Fruit fly (Drosophila melanogaster) whole organism, embryonic: ENCODE data around the gene trv.

Experiments
- Bgb ChIP-seq: fragments of 200-800 bp; sonication (Bioruptor generic); IDR thresholded peaks from 2 replicates; pipeline ENCODE4 v1.3.6; 2022; ENCODE audit warnings: missing biosample characterization, missing genetic modification characterization; ENCODE audit not compliant: partially characterized antibody
- CG10147 ChIP-seq: fragments of 200-800 bp; sonication (Bioruptor generic); optimal IDR thresholded peaks from 2 replicates; lab custom pipeline; 2019; ENCODE audit warnings: missing biosample characterization, mild to moderate bottlenecking, missing genetic modification characterization, moderate library complexity
- CG10321 ChIP-seq: fragments of 200-800 bp; sonication (Bioruptor generic); IDR thresholded peaks from 2 replicates; pipeline ENCODE4 v1.3.6; 2022; ENCODE audit warnings: missing biosample characterization, missing genetic modification characterization
- CG10543 ChIP-seq: fragments of 200-800 bp; sonication (Bioruptor generic); optimal IDR thresholded peaks from 3 replicates; lab custom pipeline; 2017; ENCODE audit warnings: missing biosample characterization, mild to moderate bottlenecking, missing genetic modification characterization, moderate library complexity
- CG10959 ChIP-seq: fragments of 200-800 bp; sonication (Bioruptor generic); IDR thresholded peaks from 2 replicates; pipeline ENCODE4 v1.3.6; 2022; ENCODE audit warnings: missing biosample characterization, missing genetic modification characterization
- CG11560 ChIP-seq: fragments of 200-800 bp; sonication (Bioruptor generic); IDR thresholded peaks from 3 replicates; pipeline ENCODE4 v1.3.6; 2022; ENCODE audit warnings: missing biosample characterization, missing genetic modification characterization
- CG11695 ChIP-seq: fragments of 200-800 bp; sonication (Bioruptor generic); IDR thresholded peaks from 3 replicates; pipeline ENCODE4 v1.3.6; 2022; ENCODE audit warnings: missing biosample characterization, missing genetic modification characterization
- CG12659 ChIP-seq: fragments of 200-800 bp; sonication (Bioruptor generic); optimal IDR thresholded peaks from 3 replicates; lab custom pipeline; 2017; ENCODE audit warnings: mild to moderate bottlenecking, missing biosample characterization, missing genetic modification reagents, missing genetic modification characterization
- CG13775 ChIP-seq: fragments of 200-800 bp; sonication (Bioruptor generic); optimal IDR thresholded peaks from 3 replicates; lab custom pipeline; 2017; ENCODE audit warnings: missing biosample characterization, mild to moderate bottlenecking, missing genetic modification characterization
- CG16815 ChIP-seq: fragments of 200-800 bp; sonication (Bioruptor generic); optimal IDR thresholded peaks from 3 replicates; lab custom pipeline; 2017; ENCODE audit warnings: missing biosample characterization, mild to moderate bottlenecking, missing genetic modification characterization
- CG18764 ChIP-seq: fragments of 200-800 bp; sonication (Bioruptor generic); optimal IDR thresholded peaks from 3 replicates; lab custom pipeline; 2016; ENCODE audit warnings: missing biosample characterization, missing genetic modification characterization
- CG32767 ChIP-seq: fragments of 200-800 bp; sonication (Bioruptor generic); IDR thresholded peaks from 2 replicates; pipeline ENCODE4 v1.3.6; 2022; ENCODE audit warnings: missing biosample characterization, missing genetic modification characterization
- CG4707 ChIP-seq: fragments of 200-800 bp; sonication (Bioruptor generic); optimal IDR thresholded peaks from 2 replicates; lab custom pipeline; 2018; ENCODE audit warnings: missing biosample characterization, mild to moderate bottlenecking, missing genetic modification characterization, moderate library complexity
- CG6689 ChIP-seq: fragments of 200-800 bp; sonication (Bioruptor generic); IDR thresholded peaks from 2 replicates; pipeline ENCODE4 v1.3.6; 2022; ENCODE audit warnings: missing biosample characterization, missing genetic modification characterization
- CG6813 ChIP-seq: fragments of 200-800 bp; sonication (Bioruptor generic); optimal IDR thresholded peaks from 2 replicates; lab custom pipeline; 2017; ENCODE audit warnings: missing biosample characterization, missing genetic modification characterization, mild to moderate bottlenecking, moderate library complexity, missing genetic modification reagents
- CG7271 ChIP-seq: fragments of 200-800 bp; sonication (Bioruptor generic); optimal IDR thresholded peaks from 2 replicates; lab custom pipeline; 2018; ENCODE audit warnings: missing biosample characterization, mild to moderate bottlenecking, missing genetic modification characterization, moderate library complexity
- CG7745 ChIP-seq: fragments of 200-800 bp; sonication (Bioruptor generic); optimal IDR thresholded peaks from 2 replicates; lab custom pipeline; 2018; ENCODE audit warnings: missing biosample characterization, mild to moderate bottlenecking, missing genetic modification characterization, moderate library complexity
- CG8944 ChIP-seq: fragments of 200-800 bp; sonication (Bioruptor generic); optimal IDR thresholded peaks from 3 replicates; lab custom pipeline; 2016; ENCODE audit warnings: missing biosample characterization, missing genetic modification characterization
- CG9817 ChIP-seq: fragments of 200-800 bp; sonication (Bioruptor generic); optimal IDR thresholded peaks from 2 replicates; lab custom pipeline; 2018; ENCODE audit warnings: missing biosample characterization, mild to moderate bottlenecking, missing genetic modification characterization, moderate library complexity
- CHES-1-like ChIP-seq: fragments of 200-800 bp; sonication (Bioruptor generic); optimal IDR thresholded peaks from 2 replicates; lab custom pipeline; 2016; ENCODE audit warnings: missing biosample characterization, missing genetic modification characterization
- Dref ChIP-seq: fragments of 200-800 bp; sonication (Bioruptor generic); IDR thresholded peaks from 2 replicates; pipeline ENCODE4 v1.3.6; 2022; ENCODE audit warnings: missing biosample characterization, missing genetic modification characterization
- HHEX ChIP-seq: fragments of 200-800 bp; sonication (Bioruptor generic); optimal IDR thresholded peaks from 3 replicates; lab custom pipeline; 2017; ENCODE audit warnings: missing biosample characterization, mild to moderate bottlenecking, missing genetic modification characterization, missing genetic modification reagents
- HLH3B ChIP-seq: fragments of 200-800 bp; sonication (Bioruptor generic); IDR thresholded peaks from 2 replicates; pipeline ENCODE4 v1.3.6; 2022; ENCODE audit warnings: missing biosample characterization, missing genetic modification characterization
- Hr39 ChIP-seq: fragments of >200 bp; optimal IDR thresholded peaks from 2 replicates; lab custom pipeline; 2017
- Hsf ChIP-seq: fragments of 200-800 bp; sonication (Bioruptor generic); optimal IDR thresholded peaks from 3 replicates; lab custom pipeline; 2016; ENCODE audit warnings: missing biosample characterization, missing genetic modification characterization
- NK7.1 ChIP-seq: fragments of 200-800 bp; sonication (Bioruptor generic); optimal IDR thresholded peaks from 3 replicates; lab custom pipeline; 2016; ENCODE audit warnings: missing biosample characterization, missing genetic modification characterization
- Nf-YC ChIP-seq: fragments of 200-800 bp; optimal IDR thresholded peaks from 3 replicates; lab custom pipeline; 2019; ENCODE audit warnings: missing biosample characterization, mild to moderate bottlenecking, missing genetic modification characterization, moderate library complexity
- Scr ChIP-seq: fragments of 200-800 bp; sonication (Bioruptor generic); IDR thresholded peaks from 2 replicates; pipeline ENCODE4 v1.3.6; 2022; ENCODE audit warnings: missing biosample characterization, missing genetic modification characterization; ENCODE audit not compliant: partially characterized antibody
- Side ChIP-seq: fragments of 200-800 bp; sonication (Bioruptor generic); optimal IDR thresholded peaks from 2 replicates; lab custom pipeline; 2016; ENCODE audit warnings: missing biosample characterization, missing genetic modification characterization
- Sox102F ChIP-seq: fragments of 200-800 bp; sonication (Bioruptor generic); optimal IDR thresholded peaks from 2 replicates; lab custom pipeline; 2018; ENCODE audit warnings: missing biosample characterization, mild to moderate bottlenecking, missing genetic modification characterization, moderate library complexity
- Taf1 ChIP-seq: fragments of 200-800 bp; sonication (Bioruptor generic); IDR thresholded peaks from 2 replicates; pipeline ENCODE4 v1.3.6; 2022; ENCODE audit warnings: missing biosample characterization, missing genetic modification characterization
- Usf ChIP-seq: fragments of 200-800 bp; sonication (Bioruptor generic); optimal IDR thresholded peaks from 2 replicates; lab custom pipeline; 2017; ENCODE audit warnings: missing genotype, missing biosample characterization, missing genetic modification characterization
- Xrp1 ChIP-seq: fragments of 200-800 bp; sonication (Bioruptor generic); IDR thresholded peaks from 2 replicates; pipeline ENCODE4 v1.3.6; 2022; ENCODE audit warnings: missing biosample characterization, missing genetic modification characterization
- abd-A ChIP-seq: fragments of 200-800 bp; sonication (Bioruptor generic); optimal IDR thresholded peaks from 3 replicates; lab custom pipeline; 2019; ENCODE audit warnings: missing biosample characterization, mild to moderate bottlenecking, missing genetic modification characterization, moderate library complexity
- az2 ChIP-seq: fragments of 200-800 bp; sonication (Bioruptor generic); optimal IDR thresholded peaks from 3 replicates; lab custom pipeline; 2016; ENCODE audit warnings: missing biosample characterization, missing genetic modification characterization
- br ChIP-seq: fragments of >200 bp; optimal IDR thresholded peaks from 2 replicates; lab custom pipeline; 2017
- chinmo ChIP-seq: fragments of 200-800 bp; sonication (Bioruptor generic); IDR thresholded peaks from 4 replicates; pipeline ENCODE4 v1.3.6; 2022; ENCODE audit warnings: missing biosample characterization, missing genetic modification characterization; ENCODE audit not compliant: partially characterized antibody
- chn ChIP-seq: fragments of 200-800 bp; sonication (Bioruptor generic); optimal IDR thresholded peaks from 2 replicates; lab custom pipeline; 2016; ENCODE audit warnings: missing biosample characterization, missing genetic modification characterization
- ci ChIP-seq: fragments of 200-800 bp; sonication (Bioruptor generic); IDR thresholded peaks from 3 replicates; pipeline ENCODE4 v1.3.6; 2022; ENCODE audit warnings: missing biosample characterization, missing genetic modification characterization
- danr ChIP-seq: fragments of 200-800 bp; sonication (Bioruptor generic); IDR thresholded peaks from 2 replicates; pipeline ENCODE4 v1.3.6; 2022; ENCODE audit warnings: missing biosample characterization, missing genetic modification characterization
- fd102C ChIP-seq: fragments of 200-800 bp; sonication (Bioruptor generic); optimal IDR thresholded peaks from 2 replicates; lab custom pipeline; 2018; ENCODE audit warnings: missing biosample characterization, mild to moderate bottlenecking, missing genetic modification characterization, moderate library complexity
- fu2 ChIP-seq: fragments of 200-800 bp; sonication (Bioruptor generic); optimal IDR thresholded peaks from 2 replicates; lab custom pipeline; 2016; ENCODE audit warnings: missing biosample characterization, missing genetic modification characterization
- ham ChIP-seq: fragments of 200-800 bp; sonication (Bioruptor generic); IDR thresholded peaks from 2 replicates; pipeline ENCODE4 v1.3.6; 2022; ENCODE audit warnings: missing biosample characterization, missing genetic modification characterization
- inv ChIP-seq: fragments of 200-800 bp; sonication (Bioruptor generic); IDR thresholded peaks from 2 replicates; pipeline ENCODE4 v1.3.6; 2022; ENCODE audit warnings: missing biosample characterization, missing genetic modification characterization; ENCODE audit not compliant: partially characterized antibody
- pfk ChIP-seq: fragments of 200-800 bp; sonication (Bioruptor generic); optimal IDR thresholded peaks from 2 replicates; lab custom pipeline; 2018; ENCODE audit warnings: missing biosample characterization, mild to moderate bottlenecking, missing genetic modification characterization, moderate library complexity
- pho ChIP-seq: fragments of 200-800 bp; sonication (Bioruptor generic); optimal IDR thresholded peaks from 2 replicates; lab custom pipeline; 2016; ENCODE audit warnings: missing biosample characterization, missing genetic modification characterization
- pita ChIP-seq: fragments of 200-800 bp; sonication (Bioruptor generic); optimal IDR thresholded peaks from 2 replicates; lab custom pipeline; 2017; ENCODE audit warnings: missing biosample characterization, mild to moderate bottlenecking, missing genetic modification characterization
- sens ChIP-seq: fragments of 200-800 bp; sonication (Bioruptor generic); peaks from one replicate; lab custom pipeline; 2016; ENCODE audit warnings: missing biosample characterization, missing genetic modification characterization
- ssp ChIP-seq: fragments of 200-800 bp; sonication (Bioruptor generic); IDR thresholded peaks from 2 replicates; pipeline ENCODE4 v1.3.6; 2022; ENCODE audit warnings: missing biosample characterization, missing genetic modification characterization
- tin ChIP-seq: fragments of 200-800 bp; sonication (Bioruptor generic); optimal IDR thresholded peaks from 3 replicates; lab custom pipeline; 2016; ENCODE audit warnings: missing biosample characterization, missing genetic modification characterization
- tna ChIP-seq: fragments of 200-800 bp; sonication (Bioruptor generic); IDR thresholded peaks from 2 replicates; pipeline ENCODE4 v1.3.6; 2022; ENCODE audit warnings: missing biosample characterization, missing genetic modification characterization; ENCODE audit not compliant: partially characterized antibody
- vvl ChIP-seq: fragments of 200-800 bp; sonication (Bioruptor generic); IDR thresholded peaks from 2 replicates; pipeline ENCODE4 v1.3.6; 2022; ENCODE audit warnings: missing biosample characterization, missing genetic modification characterization

trv gene

DNA sequence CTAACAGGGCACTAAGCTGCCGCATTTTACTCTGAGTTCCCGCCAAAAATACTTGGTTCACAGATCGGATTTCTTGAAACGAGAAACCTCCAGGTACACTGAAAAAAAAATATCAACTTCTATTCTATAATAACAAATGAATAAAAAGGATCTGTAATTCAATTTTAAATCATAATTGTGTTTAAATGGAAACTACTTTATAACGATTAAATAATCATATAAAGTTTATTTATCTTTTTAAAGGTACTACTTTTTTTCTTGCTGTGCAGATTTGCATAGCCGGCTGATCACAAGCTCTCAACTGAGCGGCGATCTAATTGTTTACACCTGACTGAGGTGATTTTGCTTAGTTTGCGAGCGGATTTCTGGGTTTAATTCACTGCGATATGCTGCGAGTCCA lies 39.1 kb upstream of the trv start (continued):
- TF ChIP-seq tna (no peak), chinmo (GFP tag; lab: Robert Waterston, UW) (no peak), pfk (GFP tag; lab: Kevin White, UChicago) (no peak), abd-A (no peak), fu2 (GFP tag; lab: Kevin White, UChicago) (no peak), Taf1 (GFP tag; lab: Robert Waterston, UW) (0 out of 2 replicates have a peak, but pooled peaks have one; percentile 22), CG13775 (GFP tag; lab: Kevin White, UChicago) (peak; percentile 75), inv (GFP tag; lab: Robert Waterston, UW) (no peak), CG4707 (no peak), Bgb (GFP tag; lab: Robert Waterston, UW) (no peak), CG16815 (GFP tag; lab: Kevin White, UChicago) (peak; percentile 40), HHEX (GFP tag; lab: Kevin White, UChicago) (peak; percentile 59), CG12659 (GFP tag; lab: Kevin White, UChicago) (peak; percentile 68), CHES-1-like (no peak), CG9817 (tag; lab: Kevin White, UChicago) (peak; percentile 70), CG6689 (peak; percentile 61), Xrp1 (GFP tag; lab: Robert Waterston, UW) (peak; percentile 72), NK7.1 (GFP tag; lab: Kevin White, UChicago) (no peak), az2 (GFP tag; lab: Kevin White, UChicago) (peak; percentile 57), CG7271 (tag; lab: Kevin White, UChicago) (no peak), Side (no peak), CG10147 (GFP tag; lab: Kevin White, UChicago) (peak; percentile 69), ssp (peak; percentile 63), Sox102F (GFP tag; lab: Kevin White, UChicago) (peak; percentile 74), Scr (no peak), Hr39 (lab: Kevin White, UChicago) (no peak), vvl (peak; percentile 73), CG10959 (no peak), HLH3B (GFP tag; lab: Robert Waterston, UW) (peak; percentile 72), ham (GFP tag; lab: Robert Waterston, UW) (peak; percentile 58; the same call in 1 of the 2 replicates), fd102C (no peak), pita (GFP tag; lab: Kevin White, UChicago) (no peak), Hsf (peak; percentile 31), tin (peak; percentile 38), CG11695 (peak; percentile 74; the same call in 2 of the 3 replicates), Nf-YC (tag; lab: Kevin White, UChicago) (peak; percentile 17), CG8944 (GFP tag; lab: Kevin White, UChicago) (no peak), chn (GFP tag; lab: Kevin White, UChicago) (no peak), danr (peak; percentile 46; the same call in 1 of the 2 replicates), CG10543 (GFP tag; lab: Kevin White, UChicago) (no peak), Usf (no peak), ci (GFP tag; lab: Robert Waterston, UW) (peak; percentile 72), CG32767 (peak; percentile 49; the same call in 1 of the 2 replicates), br (lab: Kevin White, UChicago) (no peak), pho (GFP tag; lab: Kevin White, UChicago) (peak; percentile 17), CG11560 (tag; lab: Robert Waterston, UW) (no peak), sens (GFP tag; lab: Kevin White, UChicago) (peak; percentile 50), CG18764 (peak; percentile 15), CG6813 (no peak), CG10321 (GFP tag; lab: Robert Waterston, UW) (no peak), CG7745 (tag; lab: Kevin White, UChicago) (no peak), Dref (no peak)
